Fruit fly (Drosophila melanogaster): ENCODE results near the gene Cyt-b5-r.

Gene Cyt-b5-r

dm6 chr2L:16818335-16818973, 27.9 kb upstream of the Cyt-b5-r start:
- TF ChIP-seq GATAd (GFP tag; optimal IDR thresholded peaks at IDR 0.05) (no peak), pan (optimal IDR thresholded peaks at IDR 0.05) (no peak), jim (GFP tag; optimal IDR thresholded peaks at IDR 0.05) (no peak), Jra (GFP tag; optimal IDR thresholded peaks at IDR 0.05) (peak; percentile 20), h (GFP tag; optimal IDR thresholded peaks at IDR 0.05) (peak; percentile 65), N (GFP tag; optimal IDR thresholded peaks at IDR 0.05) (no peak), ey (GFP tag; optimal IDR thresholded peaks at IDR 0.05) (peak; percentile 49), HLH106 (tag; optimal IDR thresholded peaks at IDR 0.05) (peak; percentile 64), Hr83 (GFP tag; optimal IDR thresholded peaks at IDR 0.05; ENCODE audit: poor library complexity, severe bottlenecking) (no peak), Dif (GFP tag; optimal IDR thresholded peaks at IDR 0.05; ENCODE audit: partially characterized antibody) (no peak), CG32264 (GFP tag; optimal IDR thresholded peaks at IDR 0.05) (peak; percentile 2), Sp1 (GFP tag; optimal IDR thresholded peaks at IDR 0.05) (peak; percentile 57), CG9705 (GFP tag; optimal IDR thresholded peaks at IDR 0.05) (no peak), br (GFP tag; optimal IDR thresholded peaks at IDR 0.05) (peak; percentile 68), Hnf4 (GFP tag; optimal IDR thresholded peaks at IDR 0.05) (peak; percentile 50), sv (GFP tag; optimal IDR thresholded peaks at IDR 0.05) (no peak), CrebA (GFP tag; optimal IDR thresholded peaks at IDR 0.05; ENCODE audit: borderline replicate concordance) (no peak), Abd-B (GFP tag; optimal IDR thresholded peaks at IDR 0.05) (no peak), dmrt93B (GFP tag; optimal IDR thresholded peaks at IDR 0.05) (no peak), lola (GFP tag; optimal IDR thresholded peaks at IDR 0.05) (no peak), brk (GFP tag; optimal IDR thresholded peaks at IDR 0.05) (no peak), Myc (optimal IDR thresholded peaks at IDR 0.05) (no peak), tai (GFP tag; optimal IDR thresholded peaks at IDR 0.05) (peak; percentile 64), psq (GFP tag; optimal IDR thresholded peaks at IDR 0.05) (peak; percentile 41), dsf (GFP tag; optimal IDR thresholded peaks at IDR 0.05; ENCODE audit: borderline replicate concordance) (no peak), Rel (GFP tag; optimal IDR thresholded peaks at IDR 0.05) (no peak), Rel (tag; optimal IDR thresholded peaks at IDR 0.05) (no peak), fru (GFP tag; optimal IDR thresholded peaks at IDR 0.05) (peak; percentile 64), Dfd (GFP tag; optimal IDR thresholded peaks at IDR 0.05) (no peak), woc (GFP tag; optimal IDR thresholded peaks at IDR 0.05) (no peak), sage (GFP tag; optimal IDR thresholded peaks at IDR 0.05) (no peak), rgr (GFP tag; optimal IDR thresholded peaks at IDR 0.05) (peak; percentile 68), foxo (GFP tag; optimal IDR thresholded peaks at IDR 0.05) (peak in 1 of 2 experiments; percentile 53), Vsx2 (GFP tag; optimal IDR thresholded peaks at IDR 0.05; ENCODE audit: partially characterized antibody) (no peak), dl (GFP tag; optimal IDR thresholded peaks at IDR 0.05; ENCODE audit: insufficient read depth in 1 of 2, partially characterized antibody in 2 of 2) (peak in 1 of 2 experiments; percentile 1), OdsH (GFP tag; optimal IDR thresholded peaks at IDR 0.05) (peak; percentile 45)

dm6 chr2L:16817421-16818101, 27.0 kb upstream of the Cyt-b5-r start:
- no peak for TF ChIP-seq br (GFP tag; optimal IDR thresholded peaks at IDR 0.05)
- peak; percentile 56 for TF ChIP-seq ey (GFP tag; optimal IDR thresholded peaks at IDR 0.05)
- peak; percentile 55 for TF ChIP-seq fru (GFP tag; optimal IDR thresholded peaks at IDR 0.05)
- peak; percentile 33 for TF ChIP-seq OdsH (GFP tag; optimal IDR thresholded peaks at IDR 0.05)
- peak in 1 of 2 experiments; percentile 69 for TF ChIP-seq foxo (GFP tag; optimal IDR thresholded peaks at IDR 0.05)
- peak; percentile 56 for TF ChIP-seq rgr (GFP tag; optimal IDR thresholded peaks at IDR 0.05)
- TF ChIP-seq h (GFP tag; optimal IDR thresholded peaks at IDR 0.05): peak; percentile 48
- no peak for TF ChIP-seq dl (GFP tag; optimal IDR thresholded peaks at IDR 0.05; ENCODE audit: insufficient read depth in 1 of 2, partially characterized antibody in 2 of 2)
- peak; percentile 11 for TF ChIP-seq HLH106 (tag; optimal IDR thresholded peaks at IDR 0.05)

- TF ChIP-seq Jra (GFP tag; optimal IDR thresholded peaks at IDR 0.05) (no peak), OdsH (GFP tag; optimal IDR thresholded peaks at IDR 0.05) (no peak), foxo (GFP tag; optimal IDR thresholded peaks at IDR 0.05) (no peak), Vsx2 (GFP tag; optimal IDR thresholded peaks at IDR 0.05; ENCODE audit: partially characterized antibody) (no peak), brk (GFP tag; optimal IDR thresholded peaks at IDR 0.05) (no peak), Hnf4 (GFP tag; optimal IDR thresholded peaks at IDR 0.05) (no peak), Sp1 (GFP tag; optimal IDR thresholded peaks at IDR 0.05) (no peak), Abd-B (GFP tag; optimal IDR thresholded peaks at IDR 0.05) (no peak), rgr (GFP tag; optimal IDR thresholded peaks at IDR 0.05) (no peak), woc (GFP tag; optimal IDR thresholded peaks at IDR 0.05) (no peak), Hr83 (GFP tag; optimal IDR thresholded peaks at IDR 0.05; ENCODE audit: poor library complexity, severe bottlenecking) (no peak), sv (GFP tag; optimal IDR thresholded peaks at IDR 0.05) (no peak)
Observed at dm6 chr2L:16816750-16817087, 26.2 kb upstream of the Cyt-b5-r start.
